Worm (Caenorhabditis elegans): Measurements from ENCODE around the gene C50H11.13.

C50H11.13 gene

ce11 chrV:3040930-3041329 lies 30.5 kb downstream of the C50H11.13 start:
- TF ChIP-seq unc-39 (tag; optimal IDR thresholded peaks at IDR 0.05) (no peak), elt-1 (tag; optimal IDR thresholded peaks at IDR 0.05) (no peak), tbx-2 (tag; optimal IDR thresholded peaks at IDR 0.05) (no peak), ceh-9 (tag; optimal IDR thresholded peaks at IDR 0.05) (no peak)

- TF ChIP-seq ceh-28 (tag; optimal IDR thresholded peaks at IDR 0.05), result no peak
- TF ChIP-seq lin-15B (tag; optimal IDR thresholded peaks at IDR 0.05), result no peak
- no peak for TF ChIP-seq lsy-12 (tag; optimal IDR thresholded peaks at IDR 0.05)
- no peak for TF ChIP-seq pha-4 (tag; optimal IDR thresholded peaks at IDR 0.05)
- TF ChIP-seq ama-1 (optimal IDR thresholded peaks at IDR 0.05), result no peak
- no peak for TF ChIP-seq eor-1 (tag; optimal IDR thresholded peaks at IDR 0.05)
These were observed 32.2 kb downstream of the C50H11.13 start, which contains the start of gene chpf-2 for ce11 chrV:3039282-3039681. TSS of gene chpf-2 (minus strand) at chrV:3039382.

ce11 chrV:3038058-3038457 lies 33.4 kb downstream of the C50H11.13 start:
- TF ChIP-seq nfya-1 (tag; optimal IDR thresholded peaks at IDR 0.05; ENCODE audit: insufficient read depth), result no peak
- no peak for TF ChIP-seq eor-1 (tag; optimal IDR thresholded peaks at IDR 0.05)
- no peak for TF ChIP-seq ceh-82 (tag; optimal IDR thresholded peaks at IDR 0.05)
- no peak for TF ChIP-seq egl-5 (tag; optimal IDR thresholded peaks at IDR 0.05)
- no peak for TF ChIP-seq jun-1 (tag; optimal IDR thresholded peaks at IDR 0.05)
- TF ChIP-seq nhr-67 (tag; optimal IDR thresholded peaks at IDR 0.05), result no peak
- TF ChIP-seq R02D3.7 (tag; optimal IDR thresholded peaks at IDR 0.05), result no peak
- TF ChIP-seq ceh-28 (tag; optimal IDR thresholded peaks at IDR 0.05), result no peak
- TF ChIP-seq elt-3 (tag; optimal IDR thresholded peaks at IDR 0.05), result no peak
- no peak for TF ChIP-seq pqm-1 (tag; optimal IDR thresholded peaks at IDR 0.05)
- no peak for TF ChIP-seq elt-2 (tag; optimal IDR thresholded peaks at IDR 0.05)
- no peak for TF ChIP-seq egl-27 (tag; optimal IDR thresholded peaks at IDR 0.05)
- TF ChIP-seq ZK546.5 (tag; optimal IDR thresholded peaks at IDR 0.05), result no peak

- TF ChIP-seq lin-39 (tag; optimal IDR thresholded peaks at IDR 0.05) (no peak), lsy-12 (tag; optimal IDR thresholded peaks at IDR 0.05) (no peak), elt-3 (tag; optimal IDR thresholded peaks at IDR 0.05) (no peak), unc-39 (tag; optimal IDR thresholded peaks at IDR 0.05) (no peak), nhr-25 (tag; optimal IDR thresholded peaks at IDR 0.05) (no peak), hmg-11 (tag; optimal IDR thresholded peaks at IDR 0.05) (no peak), nhr-23 (tag; optimal IDR thresholded peaks at IDR 0.05) (no peak), nhr-67 (tag; optimal IDR thresholded peaks at IDR 0.05) (no peak), ceh-82 (tag; optimal IDR thresholded peaks at IDR 0.05) (no peak), skn-1 (tag; optimal IDR thresholded peaks at IDR 0.05) (no peak), nhr-43 (tag; optimal IDR thresholded peaks at IDR 0.05; ENCODE audit: poor library complexity, severe bottlenecking) (no peak), mml-1 (tag; optimal IDR thresholded peaks at IDR 0.05) (no peak)
These were observed 37.2 kb downstream of the C50H11.13 start, which contains the start of gene srw-8 for ce11 chrV:3034236-3034635. TSS of gene srw-8 (minus strand) at chrV:3034336.

ce11 chrV:3032343-3032742 lies 39.1 kb downstream of the C50H11.13 start, which contains the start of gene irld-38:
TSS of gene irld-38 (minus strand) at chrV:3032443.
- TF ChIP-seq elt-1 (tag; optimal IDR thresholded peaks at IDR 0.05) (no peak), lin-15B (tag; optimal IDR thresholded peaks at IDR 0.05) (no peak), daf-12 (tag; optimal IDR thresholded peaks at IDR 0.05) (no peak)

- TF ChIP-seq nfya-1 (tag; optimal IDR thresholded peaks at IDR 0.05; ENCODE audit: insufficient read depth) (no peak), nhr-77 (tag; optimal IDR thresholded peaks at IDR 0.05) (no peak), nhr-76 (tag; optimal IDR thresholded peaks at IDR 0.05) (no peak), elt-2 (tag; optimal IDR thresholded peaks at IDR 0.05) (peak; percentile 15), pqm-1 (tag; optimal IDR thresholded peaks at IDR 0.05) (no peak), mml-1 (tag; optimal IDR thresholded peaks at IDR 0.05) (no peak), snpc-4 (tag; optimal IDR thresholded peaks at IDR 0.05) (no peak)
These were observed 43.2 kb downstream of the C50H11.13 start, which contains the start of gene asp-7 for ce11 chrV:3028205-3028604. TSS of gene asp-7 (plus strand) at chrV:3028285.

Measured in whole organism, L3 larva.